Worm (Caenorhabditis elegans): Measurements from ENCODE around the gene chca-1.

DNA sequence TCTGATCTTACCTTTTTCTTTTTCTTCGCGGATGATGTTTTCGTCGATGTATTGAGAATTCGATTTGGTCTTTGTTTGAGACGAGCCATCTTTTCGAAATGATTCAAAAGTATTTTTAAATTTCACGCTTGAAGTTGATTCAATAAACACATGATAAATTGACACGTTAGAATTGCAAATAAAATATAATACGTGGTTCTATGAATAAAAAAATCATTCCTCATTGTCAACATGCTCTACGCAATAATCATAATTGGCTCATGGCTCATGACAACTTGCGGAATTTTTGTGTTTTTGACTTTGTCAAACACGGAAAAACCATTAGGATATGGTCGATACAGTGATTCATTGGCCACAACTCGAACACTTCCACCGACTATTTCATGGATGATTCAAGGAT lies 32.2 kb downstream of the chca-1 start, which contains the start of the genes htas-1 and ZK1251.3:
- TF ChIP-seq unc-86 (tag; optimal IDR thresholded peaks at IDR 0.05) (no peak), ceh-48 (tag; optimal IDR thresholded peaks at IDR 0.05) (no peak), ceh-22 (tag; optimal IDR thresholded peaks at IDR 0.05) (no peak), ceh-2 (tag; optimal IDR thresholded peaks at IDR 0.05) (no peak), C08G9.2 (tag; optimal IDR thresholded peaks at IDR 0.05) (no peak), pros-1 (tag; optimal IDR thresholded peaks at IDR 0.05) (no peak), ceh-9 (tag; optimal IDR thresholded peaks at IDR 0.05) (no peak), unc-3 (GFP tag; conservative IDR thresholded peaks at IDR 0.05) (no peak), unc-3 (tag; optimal IDR thresholded peaks at IDR 0.05) (no peak), nhr-11 (tag; optimal IDR thresholded peaks at IDR 0.05) (no peak), gmeb-2 (tag; optimal IDR thresholded peaks at IDR 0.05) (no peak), rnt-1 (tag; optimal IDR thresholded peaks at IDR 0.05) (no peak), ama-1 (optimal IDR thresholded peaks at IDR 0.05) (no peak), elt-2 (tag; optimal IDR thresholded peaks at IDR 0.05) (no peak)
